Fruit fly (Drosophila melanogaster) whole organism, wandering third instar larva: ENCODE data around the gene CG31740.
A peak's percentile ranks its signal among the peaks of the same experiment; 100 is the strongest.

ENCODE experiments used
- Abd-B ChIP-seq: fragments of >200 bp; optimal IDR thresholded peaks from 2 replicates; lab custom pipeline; 2017; ENCODE audit warnings: missing biosample characterization, missing genetic modification characterization
- CG32264 ChIP-seq: fragments of 200-800 bp; sonication (Bioruptor generic); optimal IDR thresholded peaks from 2 replicates; lab custom pipeline; 2016; ENCODE audit warnings: missing biosample characterization, missing genetic modification characterization
- CG9705 ChIP-seq: fragments of 200-800 bp; sonication (Bioruptor generic); optimal IDR thresholded peaks from 2 replicates; lab custom pipeline; 2018; ENCODE audit warnings: missing biosample characterization, mild to moderate bottlenecking, missing genetic modification characterization
- CrebA ChIP-seq: fragments of 200-800 bp; sonication (Bioruptor generic); optimal IDR thresholded peaks from 2 replicates; lab custom pipeline; 2016; ENCODE audit warnings: missing biosample characterization, mild to moderate bottlenecking, missing genetic modification characterization, borderline replicate concordance
- Dfd ChIP-seq: fragments of >200 bp; optimal IDR thresholded peaks from 2 replicates; lab custom pipeline; 2017; ENCODE audit warnings: missing biosample characterization, missing genetic modification characterization
- Dif ChIP-seq: fragments of 200-275, 200-300 bp; sonication (Bioruptor generic); optimal IDR thresholded peaks from 2 replicates; lab custom pipeline; 2018; ENCODE audit warnings: missing biosample characterization, missing genetic modification characterization; ENCODE audit not compliant: partially characterized antibody
- GATAd ChIP-seq: sonication (Bioruptor generic); optimal IDR thresholded peaks from 2 replicates; lab custom pipeline; 2016; ENCODE audit warnings: missing biosample characterization, missing genetic modification characterization
- HLH106 ChIP-seq: fragments of 200-800 bp; optimal IDR thresholded peaks from 3 replicates; lab custom pipeline; 2019; ENCODE audit warnings: missing biosample characterization, mild to moderate bottlenecking, missing genetic modification characterization, moderate library complexity
- Hnf4 ChIP-seq: fragments of 200-800 bp; sonication (Bioruptor generic); optimal IDR thresholded peaks from 2 replicates; lab custom pipeline; 2016; ENCODE audit warnings: missing biosample characterization, mild to moderate bottlenecking, missing genetic modification characterization
- Hr78 ChIP-seq: fragments of >200 bp; optimal IDR thresholded peaks from 2 replicates; lab custom pipeline; 2017; ENCODE audit warnings: missing biosample characterization, missing genetic modification characterization
- Hr83 ChIP-seq: fragments of 200-300 bp; sonication (Bioruptor generic); optimal IDR thresholded peaks from 2 replicates; lab custom pipeline; 2016; ENCODE audit warnings: missing biosample characterization, mild to moderate bottlenecking, missing genetic modification characterization, moderate library complexity; ENCODE audit not compliant: poor library complexity, severe bottlenecking
- Jra ChIP-seq: sonication (Bioruptor generic); optimal IDR thresholded peaks from 2 replicates; lab custom pipeline; 2016; ENCODE audit warnings: missing biosample characterization, missing genetic modification characterization
- Mio ChIP-seq: sonication (Bioruptor generic); optimal IDR thresholded peaks from 2 replicates; lab custom pipeline; 2016; ENCODE audit warnings: missing biosample characterization, missing genetic modification characterization
- Myc ChIP-seq: fragments of >200 bp; optimal IDR thresholded peaks from 2 replicates; lab custom pipeline; 2017
- N ChIP-seq: fragments of >200 bp; optimal IDR thresholded peaks from 2 replicates; lab custom pipeline; 2018; ENCODE audit warnings: missing biosample characterization, missing external identifiers, missing genetic modification characterization
- OdsH ChIP-seq: fragments of 200-800 bp; sonication (Bioruptor generic); optimal IDR thresholded peaks from 2 replicates; lab custom pipeline; 2016; ENCODE audit warnings: missing biosample characterization, mild to moderate bottlenecking, missing genetic modification characterization
- Rel ChIP-seq, 2 experiments: fragments of 200-800 bp; sonication (Bioruptor generic) in 1 of 2; optimal IDR thresholded peaks; 2 replicates in 1 of 2; 3 replicates in 1 of 2; lab custom pipeline; 2016 to 2019; ENCODE audit warnings: mild to moderate bottlenecking in 2 of 2, missing biosample characterization in 2 of 2, missing genetic modification characterization in 2 of 2, moderate library complexity in 1 of 2
- Sp1 ChIP-seq: fragments of 200-800 bp; sonication (Bioruptor generic); optimal IDR thresholded peaks from 3 replicates; lab custom pipeline; 2019; ENCODE audit warnings: missing biosample characterization, mild to moderate bottlenecking, missing genetic modification characterization, moderate library complexity
- Vsx2 ChIP-seq: fragments of 200-300, 225-300 bp; sonication (Bioruptor generic); optimal IDR thresholded peaks from 2 replicates; lab custom pipeline; 2018; ENCODE audit warnings: missing biosample characterization, missing genetic modification characterization; ENCODE audit not compliant: partially characterized antibody
- br ChIP-seq: fragments of 200-800 bp; sonication (Bioruptor generic); optimal IDR thresholded peaks from 2 replicates; lab custom pipeline; 2016; ENCODE audit warnings: missing biosample characterization, missing genetic modification characterization
- brk ChIP-seq: fragments of 200-800 bp; sonication (Bioruptor generic); optimal IDR thresholded peaks from 2 replicates; lab custom pipeline; 2016; ENCODE audit warnings: missing biosample characterization, mild to moderate bottlenecking, missing genetic modification characterization
- dl ChIP-seq, 2 experiments: fragments of 175-275, 200-275 bp in 1 of 2; fragments of 200-275 bp in 1 of 2; sonication (Bioruptor generic); optimal IDR thresholded peaks; lab custom pipeline; 2018; ENCODE audit warnings: mild to moderate bottlenecking in 2 of 2, missing biosample characterization in 2 of 2, missing genetic modification characterization in 2 of 2, moderate library complexity in 2 of 2; ENCODE audit not compliant: partially characterized antibody in 2 of 2, insufficient read depth in 1 of 2
- dmrt93B ChIP-seq: fragments of 200-800 bp; sonication (Bioruptor generic); optimal IDR thresholded peaks from 2 replicates; lab custom pipeline; 2018; ENCODE audit warnings: missing biosample characterization, mild to moderate bottlenecking, missing genetic modification characterization
- ey ChIP-seq: fragments of 200-800 bp; sonication (Bioruptor generic); optimal IDR thresholded peaks from 2 replicates; lab custom pipeline; 2016; ENCODE audit warnings: missing biosample characterization, missing genetic modification characterization
- foxo ChIP-seq, 2 experiments: fragments of 200-800 bp; sonication (Bioruptor generic); optimal IDR thresholded peaks; 2 replicates in 1 of 2; 3 replicates in 1 of 2; lab custom pipeline; 2016 to 2017; ENCODE audit warnings: missing biosample characterization in 2 of 2, missing genetic modification characterization in 2 of 2
- fru ChIP-seq: fragments of 200-800 bp; sonication (Bioruptor generic); optimal IDR thresholded peaks from 3 replicates; lab custom pipeline; 2016; ENCODE audit warnings: missing biosample characterization, mild to moderate bottlenecking, missing genetic modification characterization
- h ChIP-seq: fragments of 200-800 bp; sonication (Bioruptor generic); optimal IDR thresholded peaks from 3 replicates; lab custom pipeline; 2016; ENCODE audit warnings: missing biosample characterization, mild to moderate bottlenecking, missing genetic modification characterization
- jim ChIP-seq: fragments of 175-275, 200-325 bp; sonication (Bioruptor generic); optimal IDR thresholded peaks from 2 replicates; lab custom pipeline; 2016; ENCODE audit warnings: missing biosample characterization, mild to moderate bottlenecking, missing genetic modification characterization
- lola ChIP-seq: fragments of >200 bp; optimal IDR thresholded peaks from 2 replicates; lab custom pipeline; 2017; ENCODE audit warnings: missing biosample characterization, missing genetic modification characterization
- pan ChIP-seq: fragments of >200 bp; optimal IDR thresholded peaks from 2 replicates; lab custom pipeline; 2017
- psq ChIP-seq: fragments of 200-800 bp; sonication (Bioruptor generic); optimal IDR thresholded peaks from 3 replicates; lab custom pipeline; 2017; ENCODE audit warnings: missing biosample characterization, mild to moderate bottlenecking, missing genetic modification characterization, moderate library complexity
- rgr ChIP-seq: fragments of 200-800 bp; sonication (Bioruptor generic); optimal IDR thresholded peaks from 3 replicates; lab custom pipeline; 2016; ENCODE audit warnings: missing biosample characterization, mild to moderate bottlenecking, missing genetic modification characterization
- sage ChIP-seq: fragments of 200-800 bp; sonication (Bioruptor generic); optimal IDR thresholded peaks from 2 replicates; lab custom pipeline; 2016; ENCODE audit warnings: missing biosample characterization, mild to moderate bottlenecking, missing genetic modification characterization
- sv ChIP-seq: fragments of 200-800 bp; sonication (Bioruptor generic); optimal IDR thresholded peaks from 3 replicates; lab custom pipeline; 2016; ENCODE audit warnings: missing biosample characterization, missing genetic modification characterization
- tai ChIP-seq: sonication (Bioruptor generic); optimal IDR thresholded peaks from 2 replicates; lab custom pipeline; 2016; ENCODE audit warnings: missing biosample characterization, missing genetic modification characterization
- usp ChIP-seq: fragments of >200 bp; optimal IDR thresholded peaks from 2 replicates; lab custom pipeline; 2017; ENCODE audit warnings: missing biosample characterization, missing genetic modification characterization
- woc ChIP-seq: sonication (Bioruptor generic); optimal IDR thresholded peaks from 2 replicates; lab custom pipeline; 2016; ENCODE audit warnings: missing biosample characterization, mild to moderate bottlenecking, missing genetic modification characterization

Gene CG31740

DNA sequence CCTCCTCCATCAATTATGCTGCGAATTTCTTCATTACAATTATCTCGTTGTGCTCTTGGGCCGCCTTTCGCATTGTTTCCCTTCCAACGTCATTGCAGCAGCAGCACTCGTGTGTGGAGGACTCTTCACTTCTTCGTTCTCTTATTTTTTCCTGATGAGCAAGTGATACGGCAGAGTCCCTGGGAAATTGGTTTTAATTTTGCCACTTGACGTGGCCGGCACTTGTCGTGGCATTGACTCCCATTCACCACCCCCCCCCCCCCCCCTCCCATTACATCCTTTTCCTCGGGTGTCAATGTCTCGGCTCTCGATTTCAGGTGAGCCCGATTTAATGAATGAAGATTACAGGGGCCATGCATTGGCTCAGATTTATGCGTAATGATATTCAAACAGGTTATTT, 6.6 kb upstream of the CG31740 start:
- TF ChIP-seq Rel (GFP tag; optimal IDR thresholded peaks at IDR 0.05; lab: Kevin White, UChicago) (no peak), Rel (tag; optimal IDR thresholded peaks at IDR 0.05; lab: Kevin White, UChicago) (no peak), OdsH (no peak), GATAd (GFP tag; lab: Kevin White, UChicago) (no peak), Hr78 (GFP tag; lab: Kevin White, UChicago) (no peak)

DNA sequence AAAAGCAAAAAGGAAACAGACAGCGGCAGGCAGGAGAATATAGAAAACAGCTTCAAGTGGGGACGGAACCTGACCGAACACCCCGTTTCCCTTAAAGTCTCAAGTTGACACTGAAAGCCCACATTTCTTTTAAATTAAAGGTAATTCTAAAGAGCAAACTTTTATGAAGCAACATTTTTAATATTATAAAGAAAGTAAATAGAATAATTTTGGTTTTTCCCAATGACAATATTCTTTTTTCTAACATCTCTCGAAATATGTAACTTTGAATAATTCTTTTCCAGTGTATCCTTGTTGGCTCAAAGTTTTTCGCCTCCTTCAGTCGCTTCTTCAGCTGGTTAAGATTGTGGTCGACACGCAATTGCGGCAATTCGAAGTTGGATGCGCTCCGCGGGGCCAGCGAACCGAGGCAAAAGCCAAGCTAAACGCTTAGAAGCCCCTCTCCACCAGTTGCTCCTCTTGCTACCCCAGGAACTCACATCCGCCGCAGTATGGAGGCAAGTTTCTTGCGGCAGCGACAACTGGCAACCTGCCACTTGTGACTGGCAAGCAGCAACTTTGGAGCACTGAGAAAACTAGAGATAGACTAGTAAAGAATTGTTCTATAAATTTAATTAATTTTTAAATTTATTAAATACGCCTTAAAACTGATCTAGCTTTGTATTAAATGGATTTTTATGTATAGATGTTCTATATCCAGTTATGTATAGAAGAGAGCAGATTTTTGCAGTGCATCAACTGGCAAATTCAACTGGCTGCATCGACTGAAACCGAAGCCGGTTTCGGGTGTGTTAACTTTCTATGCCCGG, 5.5 kb upstream of the CG31740 start:
- TF ChIP-seq fru, result peak; percentile 71
- TF ChIP-seq woc (GFP tag; lab: Kevin White, UChicago), result peak; percentile 65
- peak; percentile 49 for TF ChIP-seq dmrt93B (GFP tag; lab: Kevin White, UChicago)
- TF ChIP-seq CG32264 (GFP tag; lab: Kevin White, UChicago), result no peak
- no peak for TF ChIP-seq sage (GFP tag; lab: Kevin White, UChicago)
- TF ChIP-seq Myc (lab: Kevin White, UChicago), result no peak
- peak; percentile 77 for TF ChIP-seq h (GFP tag; lab: Kevin White, UChicago)
- no peak for TF ChIP-seq jim (GFP tag; lab: Kevin White, UChicago)
- no peak for TF ChIP-seq Dfd (GFP tag; lab: Kevin White, UChicago)
- TF ChIP-seq usp (GFP tag; lab: Kevin White, UChicago), result no peak
- TF ChIP-seq brk, result peak; percentile 84
- TF ChIP-seq ey (GFP tag; lab: Kevin White, UChicago), result peak; percentile 62
- TF ChIP-seq Hnf4 (GFP tag; lab: Kevin White, UChicago), result peak; percentile 65
- TF ChIP-seq CrebA, result no peak
- peak; percentile 43 for TF ChIP-seq Rel (GFP tag; optimal IDR thresholded peaks at IDR 0.05; lab: Kevin White, UChicago)
- no peak for TF ChIP-seq Rel (tag; optimal IDR thresholded peaks at IDR 0.05; lab: Kevin White, UChicago)
- TF ChIP-seq Abd-B (GFP tag; lab: Kevin White, UChicago), result no peak
- TF ChIP-seq Mio (GFP tag; lab: Kevin White, UChicago), result no peak
- peak; percentile 85 for TF ChIP-seq HLH106 (tag; lab: Kevin White, UChicago)
- TF ChIP-seq OdsH, result peak; percentile 66
- peak; percentile 78 for TF ChIP-seq Sp1
- no peak for TF ChIP-seq lola (GFP tag; lab: Kevin White, UChicago)
- no peak for TF ChIP-seq Dif (GFP tag; lab: Kevin White, UChicago)
- TF ChIP-seq dl (GFP tag; optimal IDR thresholded peaks at IDR 0.05; lab: Kevin White, UChicago; ENCODE audit: insufficient read depth in 1 of 2, partially characterized antibody in 2 of 2), result no peak
- peak; percentile 34 for TF ChIP-seq tai (GFP tag; lab: Kevin White, UChicago)
- TF ChIP-seq sv, result no peak
- TF ChIP-seq Jra, result peak; percentile 34
- TF ChIP-seq rgr, result peak; percentile 62
- no peak for TF ChIP-seq pan (lab: Kevin White, UChicago)
- no peak for TF ChIP-seq N (GFP tag; lab: Kevin White, UChicago)
- TF ChIP-seq Hr78 (GFP tag; lab: Kevin White, UChicago), result no peak
- peak; percentile 67 for TF ChIP-seq CG9705
- peak in 1 of 2 experiments; percentile 74 for TF ChIP-seq foxo (GFP tag; optimal IDR thresholded peaks at IDR 0.05; lab: Kevin White, UChicago)
- TF ChIP-seq GATAd (GFP tag; lab: Kevin White, UChicago), result no peak
- no peak for TF ChIP-seq Vsx2 (GFP tag; lab: Kevin White, UChicago)
- TF ChIP-seq br, result peak; percentile 34
- TF ChIP-seq Hr83, result no peak
- peak; percentile 80 for TF ChIP-seq psq (GFP tag; lab: Kevin White, UChicago)
- TF ChIP-seq, all 38 proteins: peak for 18

DNA sequence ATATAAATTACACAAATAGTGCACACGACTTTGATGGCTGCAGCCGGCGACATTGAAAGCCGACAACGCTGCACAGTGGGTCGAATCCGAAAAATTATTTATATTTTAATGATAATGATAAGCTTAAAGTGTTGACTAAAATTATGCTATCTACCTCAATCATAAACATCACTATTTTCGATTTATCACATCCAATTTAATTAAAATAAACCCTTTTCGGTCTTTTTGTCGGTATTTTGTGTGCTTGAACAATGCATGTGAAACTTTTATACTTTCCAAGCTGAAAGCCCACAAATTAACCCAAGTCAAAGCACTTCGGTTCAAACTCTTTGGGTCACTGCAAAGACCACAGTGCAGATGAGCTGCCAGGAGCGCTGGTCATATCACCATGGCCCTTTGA, 3.3 kb upstream of the CG31740 start:
- TF ChIP-seq Abd-B (GFP tag; lab: Kevin White, UChicago), result no peak
